Worm (Caenorhabditis elegans) whole organism, mixed stage, embryonic: ENCODE measurements around the gene mtp-18.

ENCODE experiments used
- ceh-43 ChIP-seq: fragments of 200-800 bp; sonication (Bioruptor generic); optimal IDR thresholded peaks from 2 replicates; lab custom pipeline; 2018; ENCODE audit warnings: mild to moderate bottlenecking, missing genetic modification characterization, moderate library complexity, missing compliant biosample characterization
- ces-1 ChIP-seq: fragments of 150-350 bp; optimal IDR thresholded peaks from 2 replicates; lab custom pipeline; 2014; ENCODE audit warnings: missing biosample characterization, missing genetic modification reagents, missing genetic modification characterization
- elt-1 ChIP-seq: sonication (generic microtip); optimal IDR thresholded peaks from 2 replicates; lab custom pipeline; 2017; ENCODE audit warnings: missing genetic modification characterization, mild to moderate bottlenecking, missing compliant biosample characterization, antibody characterized with exemption, moderate library complexity, borderline replicate concordance; ENCODE audit not compliant: insufficient read depth
- elt-3 ChIP-seq: fragments of 150-350 bp; optimal IDR thresholded peaks from 2 replicates; lab custom pipeline; 2014; ENCODE audit warnings: missing biosample characterization, missing genetic modification characterization
- flh-1 ChIP-seq: fragments of 200-800 bp; sonication (Bioruptor generic); optimal IDR thresholded peaks from 2 replicates; lab custom pipeline; 2018; ENCODE audit warnings: mild to moderate bottlenecking, missing genetic modification characterization, moderate library complexity, missing compliant biosample characterization
- mab-5 ChIP-seq: fragments of 150-350 bp; optimal IDR thresholded peaks from 2 replicates; lab custom pipeline; 2014; ENCODE audit warnings: missing biosample characterization, missing genetic modification characterization
- mep-1 ChIP-seq: fragments of 150-350 bp; optimal IDR thresholded peaks from 2 replicates; lab custom pipeline; 2017; ENCODE audit warnings: missing biosample characterization, missing genetic modification reagents, missing genetic modification characterization, inconsistent platforms
- mls-2 ChIP-seq: sonication (generic microtip); optimal IDR thresholded peaks from 2 replicates; lab custom pipeline; 2016; ENCODE audit warnings: mild to moderate bottlenecking, missing genetic modification characterization, moderate library complexity, missing compliant biosample characterization
- nhr-12 ChIP-seq: fragments of 150-350 bp; optimal IDR thresholded peaks from 2 replicates; lab custom pipeline; 2014; ENCODE audit warnings: missing biosample characterization, missing genetic modification characterization
- pha-4 ChIP-seq: fragments of 150-350 bp; optimal IDR thresholded peaks from 2 replicates; lab custom pipeline; 2018; ENCODE audit warnings: missing biosample characterization, missing genetic modification reagents, missing genetic modification characterization
- unc-62 ChIP-seq: fragments of 150-350 bp; optimal IDR thresholded peaks from 2 replicates; lab custom pipeline; 2014; ENCODE audit warnings: missing biosample characterization, missing genetic modification reagents, missing genetic modification characterization
- ztf-11 ChIP-seq: fragments of 150-350 bp; optimal IDR thresholded peaks from 2 replicates; lab custom pipeline; 2014; ENCODE audit warnings: missing biosample characterization, missing genetic modification characterization

DNA sequence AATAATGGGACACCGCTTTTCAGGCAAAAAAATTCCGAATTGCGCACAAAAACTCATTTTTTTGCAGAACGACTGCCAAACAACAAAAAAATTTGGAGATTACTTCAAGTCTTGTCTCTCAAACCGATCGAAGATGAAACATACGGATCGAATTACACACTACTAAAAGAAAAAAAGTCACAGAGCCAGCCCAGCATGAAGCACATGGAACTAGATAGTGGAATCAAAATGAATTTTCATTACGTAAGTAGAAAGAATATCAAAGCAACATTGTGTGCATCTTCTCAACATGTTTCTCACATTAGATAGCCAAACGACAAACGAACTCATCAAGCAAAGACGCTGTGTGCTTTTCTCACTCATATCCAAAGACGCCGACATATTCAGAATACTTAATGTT is 14.9 kb upstream of the mtp-18 start:
- no peak for TF ChIP-seq elt-1 (tag; lab: Kevin White, UChicago)
- TF ChIP-seq unc-62: no peak
- no peak for TF ChIP-seq ces-1 (GFP tag; lab: Kevin White, UChicago)
- TF ChIP-seq pha-4 (tag; lab: Kevin White, UChicago): no peak
- TF ChIP-seq elt-3 (tag; lab: Kevin White, UChicago): no peak
- TF ChIP-seq flh-1 (GFP tag; lab: Kevin White, UChicago): no peak
- TF ChIP-seq nhr-12 (tag; lab: Kevin White, UChicago): no peak
- no peak for TF ChIP-seq mep-1 (tag; lab: Kevin White, UChicago)
- TF ChIP-seq mab-5: no peak
- no peak for TF ChIP-seq ztf-11 (tag; lab: Kevin White, UChicago)
- TF ChIP-seq mls-2 (tag; lab: Kevin White, UChicago): no peak
- TF ChIP-seq ceh-43 (GFP tag; lab: Kevin White, UChicago): no peak
